Worm (Caenorhabditis elegans) whole organism, L2 larva: ENCODE data around the gene dhs-24.

Experiments
- aly-2 ChIP-seq: fragments of 150-350 bp; optimal IDR thresholded peaks from 2 replicates; lab custom pipeline; 2014; ENCODE audit warnings: missing biosample characterization, missing genetic modification characterization
- crh-2 ChIP-seq: sonication (generic microtip); optimal IDR thresholded peaks from 2 replicates; lab custom pipeline; 2017; ENCODE audit warnings: missing biosample characterization, missing genetic modification characterization
- nhr-21 ChIP-seq: fragments of 150-350 bp; optimal IDR thresholded peaks from 2 replicates; lab custom pipeline; 2014; ENCODE audit warnings: missing biosample characterization, missing genetic modification characterization
- nhr-25 ChIP-seq: fragments of 150-350 bp; sonication (generic microtip); optimal IDR thresholded peaks from 3 replicates; lab custom pipeline; 2014; ENCODE audit warnings: missing biosample characterization, missing genetic modification characterization
- unc-62 ChIP-seq: fragments of 150-350 bp; optimal IDR thresholded peaks from 2 replicates; lab custom pipeline; 2014; ENCODE audit warnings: missing biosample characterization, missing genetic modification reagents, missing genetic modification characterization
- ztf-4 ChIP-seq: fragments of 150-350 bp; optimal IDR thresholded peaks from 2 replicates; lab custom pipeline; 2014; ENCODE audit warnings: missing biosample characterization, missing genetic modification characterization

ce11 chrV:19994093-19994492, 47.7 kb upstream of the dhs-24 start, which contains the start of gene Y60A3A.25:
- TF ChIP-seq aly-2 (tag; lab: Kevin White, UChicago) (no peak), nhr-21 (tag; lab: Kevin White, UChicago) (no peak), nhr-25 (no peak), ztf-4 (no peak), unc-62 (GFP tag; lab: Kevin White, UChicago) (no peak), crh-2 (tag; lab: Kevin White, UChicago) (no peak)
